Fruit fly (Drosophila melanogaster): Measurements from ENCODE around the gene CG13457.

DNA sequence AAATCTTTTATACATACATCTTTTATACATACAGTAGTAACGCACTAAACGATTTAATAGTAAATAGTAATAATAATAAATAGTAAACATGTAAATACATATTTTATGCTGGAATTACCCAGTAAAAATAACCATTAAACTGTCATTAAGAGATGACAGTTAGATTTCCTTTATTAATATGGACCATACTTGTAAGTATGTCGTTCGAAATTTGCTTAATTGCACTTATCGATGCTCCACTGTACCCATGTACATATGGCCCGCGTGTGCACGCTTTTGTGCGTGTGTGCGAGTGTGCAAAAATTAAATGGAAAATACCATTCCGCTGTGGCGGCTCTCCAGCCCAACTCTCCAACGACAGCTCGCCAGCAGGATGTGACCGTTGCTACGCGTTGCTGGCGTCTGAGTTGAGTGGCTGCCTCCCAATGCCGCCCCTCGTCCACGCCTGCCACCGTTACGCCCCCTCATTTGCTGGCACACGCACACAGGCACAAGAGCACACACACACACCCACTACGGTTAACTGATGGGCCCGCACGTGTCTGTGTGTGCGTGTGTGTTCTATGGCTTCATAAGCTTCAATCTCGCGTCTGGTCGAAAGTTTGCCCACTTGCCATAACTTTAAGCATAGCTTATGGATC, 28.4 kb downstream of the CG13457 start:
- no peak for TF ChIP-seq Hr78 (GFP tag; optimal IDR thresholded peaks at IDR 0.05)
- no peak for TF ChIP-seq fru (GFP tag; optimal IDR thresholded peaks at IDR 0.05)
- TF ChIP-seq pan (optimal IDR thresholded peaks at IDR 0.05) = no peak
- peak; percentile 39 for TF ChIP-seq woc (GFP tag; optimal IDR thresholded peaks at IDR 0.05)
- no peak for TF ChIP-seq dsf (GFP tag; optimal IDR thresholded peaks at IDR 0.05; ENCODE audit: borderline replicate concordance)
- TF ChIP-seq h (GFP tag; optimal IDR thresholded peaks at IDR 0.05) = peak; percentile 26
- TF ChIP-seq lola (GFP tag; optimal IDR thresholded peaks at IDR 0.05) = no peak
- TF ChIP-seq CG9705 (GFP tag; optimal IDR thresholded peaks at IDR 0.05) = no peak
- TF ChIP-seq Jra (GFP tag; optimal IDR thresholded peaks at IDR 0.05) = no peak
- TF ChIP-seq Sp1 (GFP tag; optimal IDR thresholded peaks at IDR 0.05) = no peak
- TF ChIP-seq dl (GFP tag; optimal IDR thresholded peaks at IDR 0.05; ENCODE audit: insufficient read depth in 1 of 2, partially characterized antibody in 2 of 2) = no peak
- no peak for TF ChIP-seq ey (GFP tag; optimal IDR thresholded peaks at IDR 0.05)
- no peak for TF ChIP-seq Mio (GFP tag; optimal IDR thresholded peaks at IDR 0.05)
- TF ChIP-seq psq (GFP tag; optimal IDR thresholded peaks at IDR 0.05) = peak; percentile 17
